Worm (Caenorhabditis elegans): ENCODE data around the gene arrd-2.

The arrd-2 gene

ce11 chrII:9403087-9403486, 4.5 kb upstream of the arrd-2 start, which contains the start of gene Y51B9A.6:
Y51B9A.6 (minus strand) TSS chrII:9403187.
- TF ChIP-seq ztf-25 (GFP tag; IDR thresholded peaks at IDR 0.05): no peak
- TF ChIP-seq lsy-27 (tag; optimal IDR thresholded peaks at IDR 0.05; ENCODE audit: borderline replicate concordance, insufficient read depth): no peak
- TF ChIP-seq snpc-1.3 (tag; optimal IDR thresholded peaks at IDR 0.05; ENCODE audit: insufficient read depth): no peak
- no peak for TF ChIP-seq D2030.7 (GFP tag; IDR thresholded peaks at IDR 0.05)
- no peak for TF ChIP-seq nhr-80 (tag; optimal IDR thresholded peaks at IDR 0.05)
- TF ChIP-seq F52B5.7 (tag; optimal IDR thresholded peaks at IDR 0.05): no peak
- TF ChIP-seq ekl-4 (GFP tag; IDR thresholded peaks at IDR 0.05): no peak
- no peak for TF ChIP-seq lir-1 (GFP tag; conservative IDR thresholded peaks at IDR 0.05)
- TF ChIP-seq nhr-120 (GFP tag; IDR thresholded peaks at IDR 0.05): no peak
- no peak for TF ChIP-seq sea-2 (GFP tag; IDR thresholded peaks at IDR 0.05)
- TF ChIP-seq cebp-1 (GFP tag; IDR thresholded peaks at IDR 0.05): no peak
- TF ChIP-seq cebp-1 (tag; optimal IDR thresholded peaks at IDR 0.05): no peak
- TF ChIP-seq mcd-1 (GFP tag; IDR thresholded peaks at IDR 0.05): no peak
- no peak for TF ChIP-seq bed-2 (GFP tag; IDR thresholded peaks at IDR 0.05)
- no peak for TF ChIP-seq snpc-4 (GFP tag; optimal IDR thresholded peaks at IDR 0.05)
- TF ChIP-seq snpc-4 (tag; optimal IDR thresholded peaks at IDR 0.05): no peak
- TF ChIP-seq rec-8 (tag; optimal IDR thresholded peaks at IDR 0.05): no peak
- TF ChIP-seq C06A6.2 (GFP tag; conservative IDR thresholded peaks at IDR 0.05): no peak
- TF ChIP-seq zfh-2 (GFP tag; conservative IDR thresholded peaks at IDR 0.05): no peak

ce11 chrII:9403846-9404245, 3.7 kb upstream of the arrd-2 start, which contains the start of gene Y51B9A.5:
Y51B9A.5 (plus strand) TSS chrII:9404146.
- TF ChIP-seq aptf-2 (GFP tag; conservative IDR thresholded peaks at IDR 0.05) (no peak), ztf-25 (GFP tag; IDR thresholded peaks at IDR 0.05) (no peak), Y67H2A.10 (GFP tag; conservative IDR thresholded peaks at IDR 0.05) (no peak), zim-3 (tag; optimal IDR thresholded peaks at IDR 0.05) (no peak), mel-28 (tag; optimal IDR thresholded peaks at IDR 0.05; ENCODE audit: borderline replicate concordance) (no peak), K12H6.12 (tag; optimal IDR thresholded peaks at IDR 0.05) (no peak), F57A8.1 (GFP tag; optimal IDR thresholded peaks at IDR 0.05) (no peak), lin-54 (GFP tag; optimal IDR thresholded peaks at IDR 0.05) (no peak), snpc-1.3 (tag; optimal IDR thresholded peaks at IDR 0.05; ENCODE audit: insufficient read depth) (no peak), T07F8.4 (tag; optimal IDR thresholded peaks at IDR 0.05) (no peak)

ce11 chrII:9405013-9405412, 2.6 kb upstream of the arrd-2 start:
- TF ChIP-seq egrh-3 (GFP tag; IDR thresholded peaks at IDR 0.05): peak; percentile 94

- TF ChIP-seq gei-17 (GFP tag; optimal IDR thresholded peaks at IDR 0.05): no peak
- TF ChIP-seq bed-1 (GFP tag; IDR thresholded peaks at IDR 0.05): no peak
- TF ChIP-seq Y95B8A.8 (GFP tag; IDR thresholded peaks at IDR 0.05): no peak
- TF ChIP-seq madf-3 (GFP tag; IDR thresholded peaks at IDR 0.05): no peak
- TF ChIP-seq nfya-1 (tag; optimal IDR thresholded peaks at IDR 0.05; ENCODE audit: borderline replicate concordance, insufficient read depth): no peak
- no peak for TF ChIP-seq Y53F4B.3 (GFP tag; IDR thresholded peaks at IDR 0.05)
- no peak for TF ChIP-seq lsy-27 (tag; optimal IDR thresholded peaks at IDR 0.05; ENCODE audit: borderline replicate concordance, insufficient read depth)
- no peak for TF ChIP-seq nfya-2 (GFP tag; IDR thresholded peaks at IDR 0.05)
- TF ChIP-seq ztf-28 (GFP tag; IDR thresholded peaks at IDR 0.05): no peak
- no peak for TF ChIP-seq athp-1 (tag; optimal IDR thresholded peaks at IDR 0.05)
- no peak for TF ChIP-seq Y56A3A.18 (GFP tag; IDR thresholded peaks at IDR 0.05)
- TF ChIP-seq attf-3 (GFP tag; conservative IDR thresholded peaks at IDR 0.05): no peak
- TF ChIP-seq dpl-1 (GFP tag; optimal IDR thresholded peaks at IDR 0.05): no peak
- TF ChIP-seq ZK185.1 (tag; optimal IDR thresholded peaks at IDR 0.05; ENCODE audit: poor library complexity, severe bottlenecking): no peak
- no peak for TF ChIP-seq mel-28 (tag; optimal IDR thresholded peaks at IDR 0.05; ENCODE audit: borderline replicate concordance)
- TF ChIP-seq F52B5.7 (tag; optimal IDR thresholded peaks at IDR 0.05): no peak
Measured at ce11 chrII:9407020-9407419, 549 bp upstream of the arrd-2 start, which contains the start of gene mpz-6. mpz-6 (minus strand) TSS chrII:9407120.

Measured in whole organism, young adult.